Fruit fly (Drosophila melanogaster): ENCODE results near the gene Rpt2.

The Rpt2 gene

DNA sequence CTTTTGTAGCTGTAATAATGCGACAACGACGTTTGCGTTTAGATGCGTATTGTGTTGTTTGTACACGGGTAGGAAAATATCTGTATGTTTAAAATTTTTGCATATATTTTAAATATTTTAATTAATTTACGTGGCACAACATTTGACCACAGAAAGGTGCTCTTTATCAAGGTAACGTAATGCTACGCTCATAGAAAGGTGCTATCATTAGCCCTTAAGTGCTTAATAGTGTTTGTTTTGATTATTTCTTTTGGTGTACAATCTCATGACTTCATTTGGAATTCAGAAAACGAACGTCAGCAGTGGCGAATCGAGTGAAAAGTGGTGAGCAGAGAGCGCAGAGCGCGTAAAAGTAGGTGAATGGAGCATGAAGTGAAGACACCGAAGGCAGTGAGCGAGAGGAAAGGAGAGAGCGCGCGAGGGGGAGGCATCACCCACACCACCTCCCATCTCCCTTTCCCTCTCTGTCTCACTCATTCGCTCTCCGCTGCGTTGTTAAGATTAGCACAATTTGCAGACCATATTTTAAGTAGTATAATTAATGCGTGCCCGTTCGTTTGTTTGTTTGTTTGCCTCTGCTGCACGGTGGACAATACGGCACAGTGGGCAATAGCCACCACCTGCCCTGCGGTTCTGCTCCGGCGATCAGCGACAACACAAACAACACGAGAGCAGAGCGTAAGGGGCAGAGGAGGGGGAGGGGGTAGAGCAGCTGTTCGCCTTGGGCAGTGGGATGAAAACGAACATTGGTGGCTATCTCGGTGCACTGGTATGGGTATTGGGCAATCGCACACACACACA lies 9.5 kb downstream of the Rpt2 start (continued):
- TF ChIP-seq jigr1 (GFP tag; IDR thresholded peaks at IDR 0.05): no peak
- peak; percentile 23; the same call in 1 of the 2 replicates for TF ChIP-seq CG32767 (GFP tag; IDR thresholded peaks at IDR 0.05)
- TF ChIP-seq CG16863 (GFP tag; optimal IDR thresholded peaks at IDR 0.05): no peak
- peak; percentile 67; the same call in 2 of the 3 replicates for TF ChIP-seq CG34422 (GFP tag; IDR thresholded peaks at IDR 0.05)
- peak; percentile 66 for TF ChIP-seq E2f1 (GFP tag; IDR thresholded peaks at IDR 0.05)
- no peak for TF ChIP-seq h (optimal IDR thresholded peaks at IDR 0.05)
- TF ChIP-seq CG3065 (GFP tag; optimal IDR thresholded peaks at IDR 0.05): no peak
- TF ChIP-seq CG18011 (GFP tag; optimal IDR thresholded peaks at IDR 0.05): no peak
- peak; percentile 60 for TF ChIP-seq CG7839 (tag; optimal IDR thresholded peaks at IDR 0.05)
- TF ChIP-seq CG5953 (GFP tag; IDR thresholded peaks at IDR 0.05): no peak
- TF ChIP-seq dati (GFP tag; IDR thresholded peaks at IDR 0.05): no peak
- peak; percentile 83 for TF ChIP-seq CG7987 (GFP tag; optimal IDR thresholded peaks at IDR 0.05)
- TF ChIP-seq CG2712 (tag; optimal IDR thresholded peaks at IDR 0.05): peak; percentile 31
- TF ChIP-seq BEAF-32 (GFP tag; optimal IDR thresholded peaks at IDR 0.05): no peak
- TF ChIP-seq Lpt (GFP tag; optimal IDR thresholded peaks at IDR 0.05): no peak
- TF ChIP-seq CG10462 (GFP tag; optimal IDR thresholded peaks at IDR 0.05): no peak
- TF ChIP-seq CG17359 (tag; optimal IDR thresholded peaks at IDR 0.05): peak; percentile 57
- TF ChIP-seq PHDP (tag; optimal IDR thresholded peaks at IDR 0.05): peak; percentile 42
- TF ChIP-seq p53 (GFP tag; optimal IDR thresholded peaks at IDR 0.05): no peak
- peak; percentile 53 for TF ChIP-seq Ssrp (tag; optimal IDR thresholded peaks at IDR 0.05)
- no peak for TF ChIP-seq CG14667 (GFP tag; IDR thresholded peaks at IDR 0.05)
- TF ChIP-seq slp2 (GFP tag; optimal IDR thresholded peaks at IDR 0.05): peak; percentile 11
- no peak for TF ChIP-seq crc (GFP tag; optimal IDR thresholded peaks at IDR 0.05)
- TF ChIP-seq Fer1 (GFP tag; optimal IDR thresholded peaks at IDR 0.05): peak; percentile 33
- TF ChIP-seq hkb (optimal IDR thresholded peaks at IDR 0.05): no peak
- TF ChIP-seq hkb (GFP tag; IDR thresholded peaks at IDR 0.05): peak; percentile 64
- TF ChIP-seq Taf1 (GFP tag; IDR thresholded peaks at IDR 0.05): peak; percentile 43; the same call in 1 of the 2 replicates
- no peak for TF ChIP-seq Bdp1 (GFP tag; optimal IDR thresholded peaks at IDR 0.05)
- TF ChIP-seq hth (optimal IDR thresholded peaks at IDR 0.05): no peak
- peak; percentile 74 for TF ChIP-seq stc (GFP tag; IDR thresholded peaks at IDR 0.05)
- TF ChIP-seq gce (GFP tag; IDR thresholded peaks at IDR 0.05): no peak
- peak; percentile 8 for TF ChIP-seq Ets65A (GFP tag)
- TF ChIP-seq CG2889 (GFP tag; IDR thresholded peaks at IDR 0.05): 0 out of 3 replicates have a peak, but pooled peaks have one; percentile 12
- TF ChIP-seq CG4820 (GFP tag; optimal IDR thresholded peaks at IDR 0.05): no peak
- TF ChIP-seq HLH54F (GFP tag; optimal IDR thresholded peaks at IDR 0.05): peak; percentile 4
- no peak for TF ChIP-seq CG15011 (GFP tag; optimal IDR thresholded peaks at IDR 0.05)
- TF ChIP-seq tin (GFP tag; optimal IDR thresholded peaks at IDR 0.05): no peak
- TF ChIP-seq mirr (GFP tag; optimal IDR thresholded peaks at IDR 0.05): peak; percentile 76
- peak; percentile 50; the same call in 1 of the 2 replicates for TF ChIP-seq CG10366 (GFP tag; IDR thresholded peaks at IDR 0.05)
- TF ChIP-seq Sin3A (optimal IDR thresholded peaks at IDR 0.05): no peak
- TF ChIP-seq CG4854 (GFP tag; optimal IDR thresholded peaks at IDR 0.05): no peak
- TF ChIP-seq so (GFP tag; IDR thresholded peaks at IDR 0.05): no peak
- no peak for TF ChIP-seq NC2β (GFP tag; optimal IDR thresholded peaks at IDR 0.05)
- TF ChIP-seq CG1647 (GFP tag; optimal IDR thresholded peaks at IDR 0.05): no peak
- peak; percentile 75 for TF ChIP-seq gem (tag; optimal IDR thresholded peaks at IDR 0.05)
- no peak for TF ChIP-seq stwl (tag; optimal IDR thresholded peaks at IDR 0.05)
- TF ChIP-seq tll (GFP tag; optimal IDR thresholded peaks at IDR 0.05): no peak
- no peak for TF ChIP-seq pita (GFP tag; optimal IDR thresholded peaks at IDR 0.05)
- TF ChIP-seq sd (tag; optimal IDR thresholded peaks at IDR 0.05): no peak
- TF ChIP-seq CG1832 (GFP tag; optimal IDR thresholded peaks at IDR 0.05): peak; percentile 41
- TF ChIP-seq CG8089 (GFP tag; optimal IDR thresholded peaks at IDR 0.05): no peak
- TF ChIP-seq CG6254 (GFP tag; optimal IDR thresholded peaks at IDR 0.05): no peak

All from whole organism, embryonic.